Fruit fly (Drosophila melanogaster): ENCODE data around the gene CG15531.

Gene CG15531

DNA sequence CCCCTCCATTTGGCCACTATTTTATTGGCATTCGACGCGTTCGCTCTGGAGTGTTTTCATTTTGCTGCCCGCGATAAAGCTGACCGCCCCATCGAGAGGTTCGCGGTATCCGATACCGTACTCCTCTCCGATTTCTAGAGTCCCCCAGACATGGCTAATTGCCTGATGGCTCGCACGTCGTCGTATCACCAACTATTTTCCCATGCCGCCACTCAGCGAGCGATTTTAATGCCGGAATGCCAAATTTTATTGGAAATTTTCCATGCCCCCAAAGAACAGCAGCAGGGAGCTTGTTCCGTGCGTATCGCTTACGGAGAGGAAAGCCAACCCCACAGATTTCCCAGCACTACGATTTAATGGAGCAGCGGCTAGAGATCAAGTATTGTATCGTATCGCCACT, 5.0 kb upstream of the CG15531 start (continued):
- TF ChIP-seq usp (GFP tag; optimal IDR thresholded peaks at IDR 0.05) (no peak), CG7839 (tag; optimal IDR thresholded peaks at IDR 0.05) (no peak), Ets65A (GFP tag) (peak; percentile 87), CG12299 (tag; optimal IDR thresholded peaks at IDR 0.05) (no peak), CG15073 (GFP tag; optimal IDR thresholded peaks at IDR 0.05) (no peak), CG17385 (GFP tag; optimal IDR thresholded peaks at IDR 0.05) (no peak), CG11696 (GFP tag; IDR thresholded peaks at IDR 0.05) (no peak), gcm2 (GFP tag; optimal IDR thresholded peaks at IDR 0.05) (no peak), gcm (GFP tag; optimal IDR thresholded peaks at IDR 0.05) (no peak), scrt (GFP tag; optimal IDR thresholded peaks at IDR 0.05) (no peak), CG8388 (GFP tag; optimal IDR thresholded peaks at IDR 0.05) (no peak), CG4404 (GFP tag; IDR thresholded peaks at IDR 0.05) (no peak), sug (tag; optimal IDR thresholded peaks at IDR 0.05) (peak; percentile 95), CG7271 (tag; optimal IDR thresholded peaks at IDR 0.05) (no peak), sd (tag; optimal IDR thresholded peaks at IDR 0.05) (peak; percentile 79), Asciz (GFP tag; optimal IDR thresholded peaks at IDR 0.05) (no peak), pros (GFP tag; optimal IDR thresholded peaks at IDR 0.05) (no peak), vvl (GFP tag; IDR thresholded peaks at IDR 0.05) (no peak), CG9215 (GFP tag; IDR thresholded peaks at IDR 0.05) (no peak), NFAT (GFP tag; IDR thresholded peaks at IDR 0.05) (no peak), CG30431 (GFP tag; optimal IDR thresholded peaks at IDR 0.05) (no peak), wor (GFP tag; IDR thresholded peaks at IDR 0.05) (no peak), CG1603 (tag; optimal IDR thresholded peaks at IDR 0.05) (no peak), slou (GFP tag; optimal IDR thresholded peaks at IDR 0.05) (no peak)

DNA sequence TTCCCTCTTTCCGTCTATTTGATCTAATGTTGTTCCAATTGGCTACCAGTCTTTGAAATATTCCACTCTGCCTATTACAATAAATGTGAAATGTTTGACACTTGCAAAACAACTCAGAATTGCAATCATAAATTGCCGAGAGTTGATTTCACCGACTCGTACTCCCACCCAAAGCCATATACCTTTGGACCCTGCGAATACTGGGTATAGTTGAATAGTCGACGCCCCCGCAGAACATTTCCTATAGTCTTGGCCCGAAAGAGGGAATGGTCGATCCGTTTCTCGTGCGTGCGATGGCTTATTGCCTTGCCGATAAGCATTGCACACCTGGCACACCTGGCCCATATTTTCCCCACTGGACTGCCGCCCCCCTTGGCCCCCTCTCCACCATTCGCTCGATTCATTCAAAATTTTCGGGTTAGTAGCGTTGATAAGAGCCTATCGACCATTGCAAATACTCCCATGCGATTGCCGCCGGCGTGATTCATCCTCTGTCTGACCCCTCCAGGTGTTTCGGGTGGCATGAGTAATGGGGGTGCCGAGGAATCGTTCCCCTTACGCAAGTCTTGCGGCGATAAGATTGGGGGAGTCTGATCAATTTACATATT, 4.2 kb upstream of the CG15531 start:
- peak; percentile 31 for TF ChIP-seq CG7839 (tag; optimal IDR thresholded peaks at IDR 0.05)
- TF ChIP-seq CG13287 (GFP tag; IDR thresholded peaks at IDR 0.05; ENCODE audit: partially characterized antibody), result no peak
- no peak for TF ChIP-seq ash1 (GFP tag; optimal IDR thresholded peaks at IDR 0.05)
- peak; percentile 3 for TF ChIP-seq CG4424 (GFP tag; optimal IDR thresholded peaks at IDR 0.05)
- TF ChIP-seq CG11723 (GFP tag; optimal IDR thresholded peaks at IDR 0.05), result no peak
- TF ChIP-seq CG4707 (GFP tag; optimal IDR thresholded peaks at IDR 0.05), result no peak
- TF ChIP-seq h (optimal IDR thresholded peaks at IDR 0.05), result no peak
- TF ChIP-seq Blimp-1 (GFP tag; optimal IDR thresholded peaks at IDR 0.05), result peak; percentile 2
- peak; percentile 7 for TF ChIP-seq CG3281 (GFP tag; optimal IDR thresholded peaks at IDR 0.05)
- no peak for TF ChIP-seq insv (GFP tag; optimal IDR thresholded peaks at IDR 0.05)
- TF ChIP-seq CG6854 (GFP tag; optimal IDR thresholded peaks at IDR 0.05), result no peak
- peak; percentile 71; the same call in 2 of the 3 replicates for TF ChIP-seq CG11456 (GFP tag; IDR thresholded peaks at IDR 0.05)
- no peak for TF ChIP-seq Bgb (GFP tag; IDR thresholded peaks at IDR 0.05; ENCODE audit: partially characterized antibody)
- peak; percentile 11; the same call in 1 of the 2 replicates for TF ChIP-seq MBD-R2 (GFP tag; IDR thresholded peaks at IDR 0.05)
- no peak for TF ChIP-seq CG32772 (GFP tag; IDR thresholded peaks at IDR 0.05)
- peak; percentile 6 for TF ChIP-seq CG15514 (GFP tag; optimal IDR thresholded peaks at IDR 0.05)
- no peak for TF ChIP-seq CG15601 (tag; optimal IDR thresholded peaks at IDR 0.05)
- no peak for TF ChIP-seq lola (GFP tag; optimal IDR thresholded peaks at IDR 0.05)
- TF ChIP-seq Fer1 (GFP tag; optimal IDR thresholded peaks at IDR 0.05), result no peak
- TF ChIP-seq Dref (GFP tag; IDR thresholded peaks at IDR 0.05), result no peak
- TF ChIP-seq lab (GFP tag; optimal IDR thresholded peaks at IDR 0.05), result peak; percentile 57
- peak; percentile 36 for TF ChIP-seq CG11504 (tag; optimal IDR thresholded peaks at IDR 0.05)
- TF ChIP-seq Chrac-16 (GFP tag; optimal IDR thresholded peaks at IDR 0.05), result no peak
- TF ChIP-seq E2f1 (GFP tag; IDR thresholded peaks at IDR 0.05), result no peak
- TF ChIP-seq CG13624 (GFP tag; optimal IDR thresholded peaks at IDR 0.05), result peak; percentile 23
- peak; percentile 21; the same call in 1 of the 2 replicates for TF ChIP-seq CG6689 (GFP tag; IDR thresholded peaks at IDR 0.05)
- TF ChIP-seq CG3847 (GFP tag; IDR thresholded peaks at IDR 0.05), result peak; percentile 44
- TF ChIP-seq CG2116 (GFP tag; optimal IDR thresholded peaks at IDR 0.05), result no peak

All from whole organism, embryonic.